Worm (Caenorhabditis elegans): ENCODE results near the gene cav-2.
A peak's percentile ranks its signal among the peaks of the same experiment; 100 is the strongest.

Gene cav-2

ce11 chrV:13559978-13560377 lies 3.1 kb downstream of the cav-2 start, which contains the start of gene C56A3.8:
TSS of gene C56A3.8 (plus strand) at chrV:13560278.
- TF ChIP-seq ceh-83 (GFP tag; optimal IDR thresholded peaks at IDR 0.05): no peak
- no peak for TF ChIP-seq ztf-11 (tag; optimal IDR thresholded peaks at IDR 0.05)
- no peak for TF ChIP-seq pha-4 (tag; optimal IDR thresholded peaks at IDR 0.05)
- no peak for TF ChIP-seq drap-1 (GFP tag; optimal IDR thresholded peaks at IDR 0.05)
- TF ChIP-seq unc-62 (GFP tag; optimal IDR thresholded peaks at IDR 0.05): no peak
- no peak for TF ChIP-seq ham-2 (GFP tag; optimal IDR thresholded peaks at IDR 0.05)
- TF ChIP-seq M03D4.4 (tag; optimal IDR thresholded peaks at IDR 0.05): no peak
- no peak for TF ChIP-seq ces-1 (GFP tag; optimal IDR thresholded peaks at IDR 0.05)

ce11 chrV:13562748-13563147 lies 5.8 kb downstream of the cav-2 start:
- TF ChIP-seq ceh-39 (tag; optimal IDR thresholded peaks at IDR 0.05): no peak
- TF ChIP-seq pha-4 (tag; optimal IDR thresholded peaks at IDR 0.05): no peak
- TF ChIP-seq tbx-8 (GFP tag; optimal IDR thresholded peaks at IDR 0.05): no peak
- no peak for TF ChIP-seq blmp-1 (tag; optimal IDR thresholded peaks at IDR 0.05)
- no peak for TF ChIP-seq M03D4.4 (tag; optimal IDR thresholded peaks at IDR 0.05)
- TF ChIP-seq ceh-83 (GFP tag; optimal IDR thresholded peaks at IDR 0.05): no peak
- no peak for TF ChIP-seq ztf-11 (tag; optimal IDR thresholded peaks at IDR 0.05)
- TF ChIP-seq nhr-237 (tag; optimal IDR thresholded peaks at IDR 0.05): no peak
- no peak for TF ChIP-seq drap-1 (GFP tag; optimal IDR thresholded peaks at IDR 0.05)
- TF ChIP-seq zip-8 (tag; optimal IDR thresholded peaks at IDR 0.05): no peak
- no peak for TF ChIP-seq lin-32 (GFP tag; optimal IDR thresholded peaks at IDR 0.05)
- TF ChIP-seq mls-2 (tag; optimal IDR thresholded peaks at IDR 0.05): no peak
- TF ChIP-seq cnd-1 (tag; optimal IDR thresholded peaks at IDR 0.05): no peak
- TF ChIP-seq sem-2 (GFP tag; optimal IDR thresholded peaks at IDR 0.05): no peak

DNA sequence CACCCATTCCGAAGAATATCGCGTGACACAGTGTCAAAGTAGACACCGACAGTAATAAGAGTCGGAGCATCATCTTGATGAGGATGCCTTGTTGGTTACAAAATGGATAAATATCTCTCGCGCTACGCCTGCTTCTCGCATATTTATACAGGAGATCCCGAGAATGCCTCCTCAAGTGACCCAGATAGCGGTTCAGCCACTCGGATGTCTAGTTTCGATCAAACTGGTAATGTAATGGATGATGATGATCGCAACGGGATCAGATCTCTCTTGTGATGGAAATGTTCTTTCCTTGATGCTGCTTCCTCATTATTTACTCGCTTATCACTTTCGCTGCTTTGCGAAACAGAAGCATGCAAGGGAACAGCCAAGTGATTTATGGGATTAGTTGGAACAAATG lies 6.9 kb downstream of the cav-2 start, which contains the start of gene grl-17:
Gene grl-17 (minus strand): TSS at position 101 of the 400 bp plus-strand sequence.
- TF ChIP-seq mab-5 (tag; optimal IDR thresholded peaks at IDR 0.05) (no peak), lin-32 (GFP tag; optimal IDR thresholded peaks at IDR 0.05) (no peak), nhr-2 (tag; optimal IDR thresholded peaks at IDR 0.05) (no peak), ham-2 (GFP tag; optimal IDR thresholded peaks at IDR 0.05) (no peak), blmp-1 (tag; optimal IDR thresholded peaks at IDR 0.05) (no peak), tbx-8 (GFP tag; optimal IDR thresholded peaks at IDR 0.05) (no peak), lin-13 (tag; optimal IDR thresholded peaks at IDR 0.05) (no peak), mls-2 (tag; optimal IDR thresholded peaks at IDR 0.05) (no peak), ceh-43 (GFP tag; optimal IDR thresholded peaks at IDR 0.05) (no peak), ceh-83 (GFP tag; optimal IDR thresholded peaks at IDR 0.05) (no peak)

DNA sequence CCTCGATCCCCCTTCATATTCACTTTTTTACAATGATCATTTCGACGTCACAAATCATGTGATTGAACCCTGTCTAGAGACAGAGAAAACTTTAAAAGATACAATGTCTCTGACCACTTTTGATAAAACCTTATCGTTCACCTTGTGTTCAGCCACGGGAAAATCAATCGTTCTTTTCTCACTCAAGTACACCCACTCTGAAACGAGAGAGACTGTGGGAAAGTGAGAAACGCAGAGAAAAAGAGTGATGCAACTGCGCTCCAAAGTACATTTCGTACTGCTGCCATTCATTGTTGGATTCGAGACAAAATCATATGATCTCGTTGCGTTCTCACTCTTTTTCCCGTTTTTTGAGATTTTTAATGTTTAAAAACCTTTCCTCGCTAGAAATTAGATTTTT lies 8.3 kb downstream of the cav-2 start:
- TF ChIP-seq hlh-1 (tag; optimal IDR thresholded peaks at IDR 0.05) (peak; percentile 71), ces-1 (GFP tag; optimal IDR thresholded peaks at IDR 0.05) (peak; percentile 47), blmp-1 (tag; optimal IDR thresholded peaks at IDR 0.05) (no peak), sptf-1 (tag; optimal IDR thresholded peaks at IDR 0.05) (no peak), ham-2 (GFP tag; optimal IDR thresholded peaks at IDR 0.05) (no peak), cnd-1 (tag; optimal IDR thresholded peaks at IDR 0.05) (no peak), nhr-76 (tag; optimal IDR thresholded peaks at IDR 0.05) (no peak), pha-4 (tag; optimal IDR thresholded peaks at IDR 0.05) (peak; percentile 54), mab-5 (tag; optimal IDR thresholded peaks at IDR 0.05) (no peak), snpc-4 (tag; optimal IDR thresholded peaks at IDR 0.05) (no peak), lsy-2 (tag; optimal IDR thresholded peaks at IDR 0.05) (peak; percentile 25), mep-1 (tag; optimal IDR thresholded peaks at IDR 0.05) (peak; percentile 79), nhr-237 (tag; optimal IDR thresholded peaks at IDR 0.05) (peak; percentile 57), ceh-39 (tag; optimal IDR thresholded peaks at IDR 0.05) (peak; percentile 6), unc-62 (GFP tag; optimal IDR thresholded peaks at IDR 0.05) (peak; percentile 20), ztf-11 (tag; optimal IDR thresholded peaks at IDR 0.05) (no peak), tbx-8 (GFP tag; optimal IDR thresholded peaks at IDR 0.05) (no peak)

DNA sequence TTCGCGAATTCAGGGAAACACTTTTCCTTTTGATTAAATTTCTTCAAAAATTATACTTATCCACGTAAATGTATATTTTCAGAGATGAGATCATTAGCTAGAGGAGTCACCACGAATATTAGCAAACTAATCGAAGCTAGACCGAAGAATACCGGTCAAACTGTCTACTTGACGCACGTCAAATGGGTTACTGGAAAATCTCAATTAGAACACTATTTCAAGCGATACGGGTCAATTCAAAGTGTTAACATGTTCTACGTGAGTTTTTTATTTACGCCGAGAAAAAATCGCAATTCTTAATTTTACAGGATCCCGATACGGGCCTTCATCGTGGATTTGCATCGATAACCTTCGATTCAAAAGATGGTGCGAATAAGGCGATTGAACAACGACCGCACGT lies 8.9 kb downstream of the cav-2 start, which contains the start of gene slrp-1:
Gene slrp-1 (plus strand): TSS at position 83 of the 400 bp plus-strand sequence.
- no peak for TF ChIP-seq mep-1 (tag; optimal IDR thresholded peaks at IDR 0.05)
- no peak for TF ChIP-seq ces-1 (GFP tag; optimal IDR thresholded peaks at IDR 0.05)
- TF ChIP-seq elt-3 (tag; optimal IDR thresholded peaks at IDR 0.05): no peak
- TF ChIP-seq blmp-1 (tag; optimal IDR thresholded peaks at IDR 0.05): no peak
- no peak for TF ChIP-seq elt-1 (tag; optimal IDR thresholded peaks at IDR 0.05; ENCODE audit: borderline replicate concordance, insufficient read depth)
- TF ChIP-seq ceh-83 (GFP tag; optimal IDR thresholded peaks at IDR 0.05): no peak
- TF ChIP-seq nhr-237 (tag; optimal IDR thresholded peaks at IDR 0.05): no peak
- TF ChIP-seq lin-32 (GFP tag; optimal IDR thresholded peaks at IDR 0.05): no peak
- TF ChIP-seq bed-3 (GFP tag; optimal IDR thresholded peaks at IDR 0.05): no peak
- no peak for TF ChIP-seq ceh-43 (GFP tag; optimal IDR thresholded peaks at IDR 0.05)
- no peak for TF ChIP-seq M03D4.4 (tag; optimal IDR thresholded peaks at IDR 0.05)
- no peak for TF ChIP-seq mab-5 (tag; optimal IDR thresholded peaks at IDR 0.05)
- TF ChIP-seq ham-2 (GFP tag; optimal IDR thresholded peaks at IDR 0.05): no peak

All from whole organism, mixed stage, embryonic.